Worm (Caenorhabditis elegans) whole organism, L2 larva: ENCODE results near the gene fbxb-16.

Experiments used
- C34F6.9 ChIP-seq: fragments of 150-350 bp; optimal IDR thresholded peaks from 2 replicates; lab custom pipeline; 2014; ENCODE audit warnings: missing biosample characterization, missing genetic modification characterization
- R02D3.7 ChIP-seq: fragments of 150-350 bp; optimal IDR thresholded peaks from 2 replicates; lab custom pipeline; 2014; ENCODE audit warnings: missing biosample characterization, missing genetic modification characterization
- Y55F3AM.14 ChIP-seq: fragments of 200-800 bp; sonication (Bioruptor generic); optimal IDR thresholded peaks from 2 replicates; lab custom pipeline; 2018; ENCODE audit warnings: mild to moderate bottlenecking, missing genetic modification characterization, missing compliant biosample characterization
- ZK546.5 ChIP-seq: sonication (generic microtip); optimal IDR thresholded peaks from 2 replicates; lab custom pipeline; 2017; ENCODE audit warnings: missing biosample characterization, missing genetic modification characterization
- alr-1 ChIP-seq: fragments of 150-350 bp; optimal IDR thresholded peaks from 2 replicates; lab custom pipeline; 2014; ENCODE audit warnings: missing biosample characterization, missing genetic modification characterization
- aly-2 ChIP-seq: fragments of 150-350 bp; optimal IDR thresholded peaks from 2 replicates; lab custom pipeline; 2014; ENCODE audit warnings: missing biosample characterization, missing genetic modification characterization
- ama-1 ChIP-seq: fragments of 150-350 bp; optimal IDR thresholded peaks from 2 replicates; lab custom pipeline; 2018; ENCODE audit warnings: inconsistent platforms
- ceh-16 ChIP-seq: fragments of 150-350 bp; optimal IDR thresholded peaks from 2 replicates; lab custom pipeline; 2014; ENCODE audit warnings: missing biosample characterization, missing genetic modification characterization
- ceh-82 ChIP-seq: fragments of 150-350 bp; optimal IDR thresholded peaks from 2 replicates; lab custom pipeline; 2014; ENCODE audit warnings: missing biosample characterization, missing genetic modification characterization
- crh-2 ChIP-seq: sonication (generic microtip); optimal IDR thresholded peaks from 2 replicates; lab custom pipeline; 2017; ENCODE audit warnings: missing biosample characterization, missing genetic modification characterization
- dmd-4 ChIP-seq: sonication (generic microtip); optimal IDR thresholded peaks from 2 replicates; lab custom pipeline; 2017; ENCODE audit warnings: missing biosample characterization, missing genetic modification characterization
- egl-27 ChIP-seq: sonication (generic microtip); optimal IDR thresholded peaks from 3 replicates; lab custom pipeline; 2017; ENCODE audit warnings: missing biosample characterization, missing genetic modification reagents, missing genetic modification characterization
- elt-3 ChIP-seq: sonication (generic microtip); optimal IDR thresholded peaks from 2 replicates; lab custom pipeline; 2017; ENCODE audit warnings: missing biosample characterization, missing genetic modification characterization
- fos-1 ChIP-seq: fragments of 150-350 bp; optimal IDR thresholded peaks from 2 replicates; lab custom pipeline; 2014; ENCODE audit warnings: missing biosample characterization, missing genetic modification characterization
- lin-13 ChIP-seq: fragments of 150-350 bp; optimal IDR thresholded peaks from 2 replicates; lab custom pipeline; 2014; ENCODE audit warnings: missing biosample characterization, missing genetic modification reagents, missing genetic modification characterization
- lin-39 ChIP-seq: fragments of 150-350 bp; optimal IDR thresholded peaks from 2 replicates; lab custom pipeline; 2014; ENCODE audit warnings: missing biosample characterization, missing genetic modification reagents, missing genetic modification characterization
- lsy-2 ChIP-seq, 2 experiments: fragments of 150-350 bp in 1 of 2; sonication (generic microtip) in 1 of 2; optimal IDR thresholded peaks; 2 replicates each; lab custom pipeline; 2014 to 2017; ENCODE audit warnings: missing biosample characterization in 2 of 2, missing genetic modification characterization in 2 of 2
- mbf-1 ChIP-seq: sonication (generic microtip); optimal IDR thresholded peaks from 2 replicates; lab custom pipeline; 2017; ENCODE audit warnings: missing biosample characterization, missing genetic modification characterization
- mdl-1 ChIP-seq, 2 experiments: fragments of 150-350 bp in 1 of 2; sonication (generic microtip) in 1 of 2; optimal IDR thresholded peaks; 2 replicates each; lab custom pipeline; 2017; ENCODE audit warnings: missing biosample characterization in 2 of 2, missing genetic modification characterization in 2 of 2
- nhr-10 ChIP-seq: sonication (generic microtip); optimal IDR thresholded peaks from 2 replicates; lab custom pipeline; 2017; ENCODE audit warnings: missing biosample characterization, missing genetic modification characterization
- nhr-11 ChIP-seq: fragments of 150-350 bp; optimal IDR thresholded peaks from 2 replicates; lab custom pipeline; 2014; ENCODE audit warnings: missing biosample characterization, missing genetic modification characterization
- nhr-12 ChIP-seq: fragments of 150-350 bp; optimal IDR thresholded peaks from 2 replicates; lab custom pipeline; 2014; ENCODE audit warnings: missing biosample characterization, missing genetic modification characterization
- nhr-21 ChIP-seq: fragments of 150-350 bp; optimal IDR thresholded peaks from 2 replicates; lab custom pipeline; 2014; ENCODE audit warnings: missing biosample characterization, missing genetic modification characterization
- nhr-237 ChIP-seq: fragments of 150-350 bp; optimal IDR thresholded peaks from 2 replicates; lab custom pipeline; 2014; ENCODE audit warnings: missing biosample characterization, missing genetic modification characterization
- nhr-6 ChIP-seq: fragments of 150-350 bp; optimal IDR thresholded peaks from 2 replicates; lab custom pipeline; 2014; ENCODE audit warnings: missing biosample characterization, missing genetic modification characterization
- nhr-77 ChIP-seq: fragments of 150-350 bp; optimal IDR thresholded peaks from 2 replicates; lab custom pipeline; 2014; ENCODE audit warnings: missing biosample characterization, missing genetic modification characterization
- sem-4 ChIP-seq: fragments of 150-350 bp; optimal IDR thresholded peaks from 2 replicates; lab custom pipeline; 2014; ENCODE audit warnings: missing biosample characterization, missing genetic modification reagents, missing genetic modification characterization
- snpc-4 ChIP-seq: fragments of 150-350 bp; optimal IDR thresholded peaks from 2 replicates; lab custom pipeline; 2014; ENCODE audit warnings: missing biosample characterization, missing genetic modification characterization
- unc-55 ChIP-seq: fragments of 150-350 bp; sonication (generic microtip); optimal IDR thresholded peaks from 3 replicates; lab custom pipeline; 2014; ENCODE audit warnings: missing biosample characterization, missing genetic modification reagents, missing genetic modification characterization
- unc-62 ChIP-seq: fragments of 150-350 bp; optimal IDR thresholded peaks from 2 replicates; lab custom pipeline; 2014; ENCODE audit warnings: missing biosample characterization, missing genetic modification reagents, missing genetic modification characterization
- zag-1 ChIP-seq: fragments of 150-350 bp; optimal IDR thresholded peaks from 2 replicates; lab custom pipeline; 2014; ENCODE audit warnings: missing biosample characterization, missing genetic modification characterization

Gene fbxb-16

DNA sequence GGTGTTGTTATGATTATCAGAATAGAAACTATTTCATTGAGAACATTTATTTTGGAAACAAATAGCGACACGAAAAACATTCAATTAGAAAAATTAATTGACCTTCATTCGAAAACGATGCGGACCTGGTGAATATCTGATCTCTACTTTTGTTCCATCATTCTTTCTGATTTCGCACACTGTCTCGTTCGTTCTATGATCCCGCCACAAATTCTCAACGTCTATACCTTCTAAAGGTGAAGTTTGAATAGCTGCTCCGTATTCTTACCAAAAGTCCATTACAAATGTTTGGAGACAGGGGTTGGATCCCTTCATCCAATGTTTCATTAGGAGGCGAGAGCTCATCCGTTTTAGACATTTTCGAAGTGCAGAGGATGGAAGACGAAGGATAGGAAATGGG is at the start of gene fbxb-16:
Gene fbxb-16 (minus strand): TSS at position 101 of the 400 bp plus-strand sequence.
- no peak for TF ChIP-seq fos-1 (tag; lab: Kevin White, UChicago)
- TF ChIP-seq R02D3.7 (tag; lab: Kevin White, UChicago), result no peak
- no peak for TF ChIP-seq unc-55 (GFP tag; lab: Kevin White, UChicago)
- no peak for TF ChIP-seq ZK546.5 (tag; lab: Kevin White, UChicago)
- no peak for TF ChIP-seq lsy-2 (tag; optimal IDR thresholded peaks at IDR 0.05; lab: Kevin White, UChicago)
- no peak for TF ChIP-seq egl-27
- TF ChIP-seq mdl-1 (tag; optimal IDR thresholded peaks at IDR 0.05; lab: Kevin White, UChicago), result no peak
- TF ChIP-seq dmd-4 (tag; lab: Kevin White, UChicago), result no peak
- no peak for TF ChIP-seq nhr-77
- no peak for TF ChIP-seq aly-2 (tag; lab: Kevin White, UChicago)
- TF ChIP-seq nhr-6, result no peak
- TF ChIP-seq elt-3 (tag; lab: Kevin White, UChicago), result no peak
- TF ChIP-seq nhr-10, result no peak
- TF ChIP-seq ceh-82 (tag; lab: Kevin White, UChicago), result no peak

DNA sequence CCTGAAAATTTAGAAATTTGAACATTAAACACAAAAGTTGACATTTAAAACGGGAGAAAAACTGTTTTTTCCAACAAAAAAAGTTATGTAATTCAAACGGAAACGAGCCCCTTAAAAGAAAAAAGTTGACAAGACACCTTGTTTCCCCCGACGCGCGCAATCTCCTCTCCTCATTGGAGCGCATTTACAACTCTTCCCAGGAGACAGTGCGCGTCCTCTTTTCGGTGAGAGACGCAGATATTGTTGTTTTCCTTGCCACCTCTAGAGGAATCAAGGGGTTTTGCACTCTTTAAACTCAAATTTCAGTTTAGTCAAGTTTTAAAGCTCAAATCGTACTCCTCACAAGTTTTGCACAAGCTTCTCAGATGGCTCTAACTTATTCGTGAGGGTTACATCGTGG is 44.2 kb upstream of the fbxb-16 start, which contains the start of gene F58E1.13:
Gene F58E1.13 (minus strand): TSS at position 12 of the 400 bp plus-strand sequence.
- TF ChIP-seq lin-39 (tag; lab: Kevin White, UChicago), result no peak
- no peak for TF ChIP-seq mbf-1 (tag; lab: Kevin White, UChicago)
- no peak for TF ChIP-seq nhr-237 (tag; lab: Kevin White, UChicago)
- no peak for TF ChIP-seq unc-62 (GFP tag; lab: Kevin White, UChicago)
- TF ChIP-seq ZK546.5 (tag; lab: Kevin White, UChicago), result no peak
- no peak for TF ChIP-seq lsy-2 (tag; optimal IDR thresholded peaks at IDR 0.05; lab: Kevin White, UChicago)
- TF ChIP-seq mdl-1 (tag; optimal IDR thresholded peaks at IDR 0.05; lab: Kevin White, UChicago), result no peak
- no peak for TF ChIP-seq nhr-21 (tag; lab: Kevin White, UChicago)
- TF ChIP-seq C34F6.9, result no peak

DNA sequence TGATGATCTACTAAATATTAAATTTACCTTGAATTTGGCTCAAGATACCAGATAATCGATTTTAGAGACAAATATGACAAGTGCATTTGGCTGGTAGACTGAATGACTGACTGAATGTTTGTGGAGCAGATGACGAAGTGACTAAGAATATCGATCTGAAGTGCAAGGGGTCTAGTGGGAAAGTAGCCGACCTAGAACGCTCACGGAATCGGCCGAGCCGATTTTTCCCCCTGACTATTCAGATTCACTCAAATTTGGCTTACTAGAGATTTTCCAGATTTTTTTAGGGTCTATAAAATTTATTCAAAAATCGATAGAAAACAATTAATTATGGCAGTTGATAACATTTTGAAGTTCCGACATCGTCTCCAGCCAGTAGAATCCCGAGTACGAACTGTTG is 42.8 kb upstream of the fbxb-16 start, which contains the start of gene fbxc-26:
Gene fbxc-26 (minus strand): TSS at position 101 of the 400 bp plus-strand sequence.
- TF ChIP-seq ceh-82 (tag; lab: Kevin White, UChicago) (no peak), nhr-12 (tag; lab: Kevin White, UChicago) (no peak), nhr-6 (no peak), nhr-10 (no peak), alr-1 (tag; lab: Kevin White, UChicago) (no peak), ceh-16 (tag; lab: Kevin White, UChicago) (no peak), fos-1 (tag; lab: Kevin White, UChicago) (no peak), ama-1 (no peak), C34F6.9 (no peak), sem-4 (tag; lab: Kevin White, UChicago) (no peak), nhr-11 (no peak)

DNA sequence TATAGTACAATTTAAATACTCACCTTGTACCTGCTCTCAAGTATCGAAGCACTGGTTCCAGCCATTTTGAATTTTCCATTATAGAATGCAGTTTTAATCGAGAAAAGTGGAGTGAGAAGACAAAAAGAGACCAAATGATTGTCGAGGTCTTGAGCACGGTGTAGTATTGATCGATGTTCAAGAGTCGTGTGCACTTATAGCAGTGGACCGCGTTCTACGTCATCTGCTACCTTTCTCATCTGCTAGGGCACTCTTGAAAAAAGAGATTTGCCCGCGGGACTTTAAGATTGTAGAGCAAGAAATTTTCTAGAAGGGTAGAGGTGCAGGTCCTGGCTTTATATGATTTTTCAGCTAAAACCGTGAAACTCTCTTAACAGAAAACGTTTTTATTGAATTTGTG is 41.1 kb upstream of the fbxb-16 start, which contains the start of gene fbxc-21:
Gene fbxc-21 (minus strand): TSS at position 101 of the 400 bp plus-strand sequence.
- no peak for TF ChIP-seq lsy-2 (tag; optimal IDR thresholded peaks at IDR 0.05; lab: Kevin White, UChicago)
- TF ChIP-seq nhr-10, result no peak
- no peak for TF ChIP-seq crh-2 (tag; lab: Kevin White, UChicago)
- no peak for TF ChIP-seq snpc-4 (tag; lab: Kevin White, UChicago)
- TF ChIP-seq aly-2 (tag; lab: Kevin White, UChicago), result no peak
- no peak for TF ChIP-seq nhr-11
- no peak for TF ChIP-seq R02D3.7 (tag; lab: Kevin White, UChicago)
- TF ChIP-seq elt-3 (tag; lab: Kevin White, UChicago), result no peak

DNA sequence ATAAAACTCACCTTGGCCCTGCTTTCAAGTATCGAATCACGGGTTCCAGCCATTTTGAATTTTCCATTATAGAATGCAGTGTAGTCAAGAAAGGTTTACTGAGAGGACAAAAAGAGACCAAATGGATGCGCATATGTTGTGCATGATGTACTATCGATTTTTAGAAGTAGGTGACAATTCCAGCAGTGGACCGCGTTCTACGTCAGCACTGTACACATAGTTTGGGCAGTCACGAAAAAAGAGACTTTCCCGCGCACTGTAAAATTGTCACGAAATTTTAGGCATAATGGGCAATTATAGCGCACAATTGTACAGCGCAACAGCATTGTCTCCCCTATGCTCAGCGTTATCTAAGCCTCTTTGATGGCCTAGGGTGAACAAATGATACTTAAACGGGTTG is 39.3 kb upstream of the fbxb-16 start, which contains the start of gene fbxc-22:
Gene fbxc-22 (minus strand): TSS at position 101 of the 400 bp plus-strand sequence.
- TF ChIP-seq snpc-4 (tag; lab: Kevin White, UChicago) (no peak), nhr-10 (no peak), Y55F3AM.14 (GFP tag; lab: Kevin White, UChicago) (no peak), zag-1 (tag; lab: Kevin White, UChicago) (no peak), R02D3.7 (tag; lab: Kevin White, UChicago) (no peak), mbf-1 (tag; lab: Kevin White, UChicago) (no peak), ama-1 (no peak), nhr-21 (tag; lab: Kevin White, UChicago) (no peak)
- TF ChIP-seq, all 48 proteins: peak for 0

DNA sequence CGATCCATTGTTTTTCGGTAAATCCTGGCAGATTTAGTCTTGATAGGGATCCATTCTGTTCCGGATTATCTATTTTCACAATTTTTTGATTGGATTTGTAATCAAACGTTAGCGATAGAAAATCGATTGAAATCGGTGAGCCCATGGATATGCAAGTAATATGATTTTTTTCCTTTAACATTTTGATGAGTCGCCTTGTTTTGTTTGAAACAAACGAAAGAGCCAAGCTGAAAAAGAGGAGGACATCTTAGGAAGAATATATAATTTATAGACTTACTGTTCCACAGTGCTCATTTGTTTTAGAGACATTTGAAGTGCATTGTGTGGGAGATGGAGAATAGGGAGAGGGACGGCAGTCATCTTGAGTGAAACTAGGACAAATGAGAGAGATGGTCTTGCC is 37.1 kb upstream of the fbxb-16 start, which contains the start of the genes fbxb-18 and fbxb-19:
Gene fbxb-18 (minus strand): TSS at position 101 of the 400 bp plus-strand sequence.
Gene fbxb-19 (minus strand): TSS at position 369 of the 400 bp plus-strand sequence.
- TF ChIP-seq lin-13 (GFP tag; lab: Kevin White, UChicago), result no peak
- no peak for TF ChIP-seq sem-4 (tag; lab: Kevin White, UChicago)
- TF ChIP-seq Y55F3AM.14 (GFP tag; lab: Kevin White, UChicago), result no peak
- TF ChIP-seq nhr-10, result no peak
- no peak for TF ChIP-seq snpc-4 (tag; lab: Kevin White, UChicago)
